Worm (Caenorhabditis elegans) whole organism, L2 larva: ENCODE measurements around the gene Y57A10C.8.

Experiments
- F13H6.1 ChIP-seq: sonication (generic microtip); optimal IDR thresholded peaks from 2 replicates; lab custom pipeline; 2016; ENCODE audit warnings: missing genetic modification characterization, missing compliant biosample characterization
- R02D3.7 ChIP-seq: fragments of 150-350 bp; optimal IDR thresholded peaks from 2 replicates; lab custom pipeline; 2014; ENCODE audit warnings: missing biosample characterization, missing genetic modification characterization
- ZK546.5 ChIP-seq: sonication (generic microtip); optimal IDR thresholded peaks from 2 replicates; lab custom pipeline; 2017; ENCODE audit warnings: missing biosample characterization, missing genetic modification characterization
- alr-1 ChIP-seq: fragments of 150-350 bp; optimal IDR thresholded peaks from 2 replicates; lab custom pipeline; 2014; ENCODE audit warnings: missing biosample characterization, missing genetic modification characterization
- ama-1 ChIP-seq: fragments of 150-350 bp; optimal IDR thresholded peaks from 2 replicates; lab custom pipeline; 2018; ENCODE audit warnings: inconsistent platforms
- blmp-1 ChIP-seq: sonication (generic microtip); optimal IDR thresholded peaks from 2 replicates; lab custom pipeline; 2017; ENCODE audit warnings: missing genetic modification characterization, mild to moderate bottlenecking, missing compliant biosample characterization, antibody characterized with exemption, moderate library complexity; ENCODE audit not compliant: insufficient read depth
- ceh-16 ChIP-seq: fragments of 150-350 bp; optimal IDR thresholded peaks from 2 replicates; lab custom pipeline; 2014; ENCODE audit warnings: missing biosample characterization, missing genetic modification characterization
- dmd-4 ChIP-seq: sonication (generic microtip); optimal IDR thresholded peaks from 2 replicates; lab custom pipeline; 2017; ENCODE audit warnings: missing biosample characterization, missing genetic modification characterization
- elt-1 ChIP-seq: fragments of 150-350 bp; optimal IDR thresholded peaks from 2 replicates; lab custom pipeline; 2014; ENCODE audit warnings: missing biosample characterization, missing genetic modification characterization
- elt-3 ChIP-seq: sonication (generic microtip); optimal IDR thresholded peaks from 2 replicates; lab custom pipeline; 2017; ENCODE audit warnings: missing biosample characterization, missing genetic modification characterization
- gmeb-1 ChIP-seq: fragments of 150-350 bp; optimal IDR thresholded peaks from 2 replicates; lab custom pipeline; 2014; ENCODE audit warnings: missing biosample characterization, missing genetic modification characterization
- lin-11 ChIP-seq: fragments of 150-350 bp; sonication (generic microtip); optimal IDR thresholded peaks from 2 replicates; lab custom pipeline; 2014; ENCODE audit warnings: missing biosample characterization, missing genetic modification characterization, inconsistent platforms, mixed read lengths
- mbf-1 ChIP-seq: sonication (generic microtip); optimal IDR thresholded peaks from 2 replicates; lab custom pipeline; 2017; ENCODE audit warnings: missing biosample characterization, missing genetic modification characterization
- mdl-1 ChIP-seq, 2 experiments: fragments of 150-350 bp in 1 of 2; sonication (generic microtip) in 1 of 2; optimal IDR thresholded peaks; 2 replicates each; lab custom pipeline; 2017; ENCODE audit warnings: missing biosample characterization in 2 of 2, missing genetic modification characterization in 2 of 2
- nhr-10 ChIP-seq: sonication (generic microtip); optimal IDR thresholded peaks from 2 replicates; lab custom pipeline; 2017; ENCODE audit warnings: missing biosample characterization, missing genetic modification characterization
- nhr-11 ChIP-seq: fragments of 150-350 bp; optimal IDR thresholded peaks from 2 replicates; lab custom pipeline; 2014; ENCODE audit warnings: missing biosample characterization, missing genetic modification characterization
- nhr-12 ChIP-seq: fragments of 150-350 bp; optimal IDR thresholded peaks from 2 replicates; lab custom pipeline; 2014; ENCODE audit warnings: missing biosample characterization, missing genetic modification characterization
- nhr-129 ChIP-seq: fragments of 150-350 bp; optimal IDR thresholded peaks from 2 replicates; lab custom pipeline; 2014; ENCODE audit warnings: missing biosample characterization, missing genetic modification characterization
- nhr-23 ChIP-seq: fragments of 150-350 bp; optimal IDR thresholded peaks from 2 replicates; lab custom pipeline; 2014; ENCODE audit warnings: missing biosample characterization, missing genetic modification reagents, missing genetic modification characterization
- nhr-25 ChIP-seq: fragments of 150-350 bp; sonication (generic microtip); optimal IDR thresholded peaks from 3 replicates; lab custom pipeline; 2014; ENCODE audit warnings: missing biosample characterization, missing genetic modification characterization
- nhr-6 ChIP-seq: fragments of 150-350 bp; optimal IDR thresholded peaks from 2 replicates; lab custom pipeline; 2014; ENCODE audit warnings: missing biosample characterization, missing genetic modification characterization
- peb-1 ChIP-seq: fragments of 150-350 bp; optimal IDR thresholded peaks from 2 replicates; lab custom pipeline; 2014; ENCODE audit warnings: missing biosample characterization, missing genetic modification characterization
- sem-4 ChIP-seq: fragments of 150-350 bp; optimal IDR thresholded peaks from 2 replicates; lab custom pipeline; 2014; ENCODE audit warnings: missing biosample characterization, missing genetic modification reagents, missing genetic modification characterization
- skn-1 ChIP-seq: sonication (generic microtip); optimal IDR thresholded peaks from 2 replicates; lab custom pipeline; 2017; ENCODE audit warnings: missing biosample characterization, missing genetic modification characterization
- sma-9 ChIP-seq, 2 experiments: fragments of 150-350 bp in 1 of 2; sonication (generic microtip) in 1 of 2; optimal IDR thresholded peaks; 2 replicates each; lab custom pipeline; 2014 to 2016; ENCODE audit warnings: missing genetic modification characterization in 2 of 2, mild to moderate bottlenecking in 1 of 2, missing biosample characterization in 1 of 2, missing compliant biosample characterization in 1 of 2, missing genetic modification reagents in 1 of 2, moderate library complexity in 1 of 2
- snpc-4 ChIP-seq: fragments of 150-350 bp; optimal IDR thresholded peaks from 2 replicates; lab custom pipeline; 2014; ENCODE audit warnings: missing biosample characterization, missing genetic modification characterization
- unc-39 ChIP-seq: fragments of 150-350 bp; optimal IDR thresholded peaks from 2 replicates; lab custom pipeline; 2014; ENCODE audit warnings: missing biosample characterization, missing genetic modification characterization
- unc-55 ChIP-seq: fragments of 150-350 bp; sonication (generic microtip); optimal IDR thresholded peaks from 3 replicates; lab custom pipeline; 2014; ENCODE audit warnings: missing biosample characterization, missing genetic modification reagents, missing genetic modification characterization
- unc-62 ChIP-seq: fragments of 150-350 bp; optimal IDR thresholded peaks from 2 replicates; lab custom pipeline; 2014; ENCODE audit warnings: missing biosample characterization, missing genetic modification reagents, missing genetic modification characterization
- zag-1 ChIP-seq: fragments of 150-350 bp; optimal IDR thresholded peaks from 2 replicates; lab custom pipeline; 2014; ENCODE audit warnings: missing biosample characterization, missing genetic modification characterization
- ztf-1 ChIP-seq: fragments of 200-800 bp; sonication (Bioruptor generic); conservative IDR thresholded peaks from 2 replicates; pipeline ENCODE4 v1.3.6; 2022; ENCODE audit warnings: missing genetic modification characterization, missing compliant biosample characterization
- ztf-4 ChIP-seq: fragments of 150-350 bp; optimal IDR thresholded peaks from 2 replicates; lab custom pipeline; 2014; ENCODE audit warnings: missing biosample characterization, missing genetic modification characterization

Gene Y57A10C.8

DNA sequence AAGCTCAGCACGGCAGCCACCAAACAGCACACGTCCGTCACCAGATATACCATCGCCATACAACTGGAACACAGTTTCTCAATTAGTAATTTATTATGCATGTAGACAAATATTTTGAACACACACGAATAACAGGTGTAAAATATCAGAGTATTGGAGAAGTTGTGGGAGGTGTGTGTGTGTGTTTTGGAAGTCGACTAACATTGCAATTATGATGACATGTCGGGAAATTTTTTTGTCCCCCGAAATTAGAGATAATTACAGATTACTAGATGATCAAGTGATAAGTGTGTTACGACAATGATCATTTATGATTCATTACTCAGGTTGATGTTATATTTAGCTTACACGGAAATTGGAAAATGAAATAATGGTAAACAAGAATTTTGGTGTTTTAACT is at the start of gene Y57A10C.8:
Gene Y57A10C.8, minus strand, starts transcription at position 101 of the 400 bp plus-strand sequence.
- TF ChIP-seq nhr-6 (tag; lab: Kevin White, UChicago) (no peak), lin-11 (tag; lab: Kevin White, UChicago) (no peak), mbf-1 (no peak), mdl-1 (tag; optimal IDR thresholded peaks at IDR 0.05; lab: Kevin White, UChicago) (no peak), ztf-4 (tag; lab: Kevin White, UChicago) (no peak), nhr-12 (no peak), unc-55 (GFP tag; lab: Kevin White, UChicago) (no peak), R02D3.7 (tag; lab: Kevin White, UChicago) (no peak), peb-1 (no peak), unc-39 (tag; lab: Kevin White, UChicago) (no peak), F13H6.1 (tag; lab: Kevin White, UChicago) (no peak), ZK546.5 (no peak), blmp-1 (tag; lab: Kevin White, UChicago) (no peak), alr-1 (no peak), sma-9 (GFP tag; optimal IDR thresholded peaks at IDR 0.05; lab: Kevin White, UChicago) (no peak), sma-9 (tag; optimal IDR thresholded peaks at IDR 0.05; lab: Kevin White, UChicago) (no peak)

DNA sequence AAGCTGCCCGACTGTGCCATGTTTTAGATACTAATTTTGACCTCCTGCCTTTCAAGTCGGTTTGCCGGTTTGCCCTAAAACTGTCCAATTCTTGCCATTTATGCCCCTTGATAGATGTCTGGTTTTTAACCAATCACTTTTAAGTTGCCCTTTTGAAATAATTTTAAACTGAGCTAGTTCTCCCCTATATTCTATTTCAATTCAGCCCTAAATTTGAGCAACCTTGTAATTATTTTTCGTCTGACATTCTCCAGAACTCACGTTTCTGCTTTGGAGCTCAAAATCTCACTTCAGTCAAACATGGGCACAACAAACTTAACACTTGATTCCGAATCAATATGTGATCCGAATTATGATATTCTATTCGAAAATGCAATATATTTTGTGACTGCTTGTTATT is 43.8 kb upstream of the Y57A10C.8 start, which contains the start of gene srg-17:
Gene srg-17, plus strand, starts transcription at position 301 of the 400 bp plus-strand sequence.
- no peak for TF ChIP-seq elt-1
- TF ChIP-seq ZK546.5, result no peak
- TF ChIP-seq, all 48 proteins: peak for 0

DNA sequence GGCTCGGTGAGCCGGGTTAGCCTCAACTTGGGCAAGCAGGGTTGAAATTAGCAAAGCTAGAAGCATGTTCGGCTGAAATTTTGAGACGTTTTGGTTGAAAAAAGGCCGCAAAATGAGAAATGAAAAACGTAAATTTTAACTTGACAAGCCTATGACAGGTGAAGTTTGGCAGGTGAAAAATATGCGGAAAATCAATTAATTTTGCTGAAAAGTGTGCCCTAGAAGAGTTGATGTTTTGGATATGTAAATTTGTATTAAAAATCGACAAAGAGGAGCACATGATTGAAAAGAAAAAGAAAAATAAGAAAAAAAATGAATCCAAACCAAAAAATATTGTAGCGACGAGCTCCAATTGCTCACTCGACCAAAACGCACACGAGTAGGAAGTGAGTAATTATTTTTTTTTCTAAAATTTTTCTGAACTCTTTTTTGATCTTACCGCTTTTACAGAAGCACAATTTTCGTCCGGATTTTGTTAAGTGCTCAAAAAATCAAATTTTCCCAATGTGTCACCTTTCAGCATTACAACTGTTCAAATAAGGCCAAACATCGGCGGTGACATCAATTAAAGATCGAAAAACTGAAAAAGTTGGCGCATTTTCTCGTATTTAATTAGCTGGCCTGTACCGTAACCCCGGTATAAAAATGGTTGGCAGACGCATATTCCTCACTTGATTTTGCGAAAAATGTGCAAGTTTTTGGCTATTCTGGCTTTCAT is 41.7 kb upstream of the Y57A10C.8 start, which contains the start of the genes F15A4.5 and phat-8:
Gene F15A4.5, minus strand, starts transcription at position 101 of the 718 bp plus-strand sequence.
Gene phat-8, plus strand, starts transcription at position 668 of the 718 bp plus-strand sequence.
- no peak for TF ChIP-seq elt-3 (tag; lab: Kevin White, UChicago)
- TF ChIP-seq F13H6.1 (tag; lab: Kevin White, UChicago), result no peak

DNA sequence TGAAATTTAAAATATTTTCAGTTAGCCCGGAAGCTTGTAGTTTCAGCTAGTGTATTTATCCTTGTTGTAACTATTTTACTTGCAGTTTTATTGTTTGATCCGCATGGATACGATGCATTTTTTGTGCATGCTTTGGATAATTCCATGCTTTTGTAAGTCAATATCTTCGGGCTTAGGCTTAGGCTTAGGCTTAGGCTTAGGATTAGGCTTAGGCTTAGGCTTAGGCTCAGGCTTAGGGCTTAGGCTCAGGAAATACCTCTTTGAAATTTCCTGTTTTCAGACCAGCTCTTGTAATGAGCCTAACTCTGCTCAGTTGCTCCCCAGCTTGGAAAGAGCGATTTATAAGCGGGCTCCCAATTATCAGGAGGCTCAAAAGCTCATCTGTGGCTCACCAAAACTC is 37.4 kb upstream of the Y57A10C.8 start, which contains the start of gene srg-16:
Gene srg-16, plus strand, starts transcription at position 87 of the 400 bp plus-strand sequence.
- TF ChIP-seq F13H6.1 (tag; lab: Kevin White, UChicago) (no peak), sem-4 (tag; lab: Kevin White, UChicago) (no peak), snpc-4 (tag; lab: Kevin White, UChicago) (no peak), ama-1 (lab: Kevin White, UChicago) (no peak), blmp-1 (tag; lab: Kevin White, UChicago) (no peak), sma-9 (GFP tag; optimal IDR thresholded peaks at IDR 0.05; lab: Kevin White, UChicago) (no peak), sma-9 (tag; optimal IDR thresholded peaks at IDR 0.05; lab: Kevin White, UChicago) (no peak), unc-39 (tag; lab: Kevin White, UChicago) (no peak), skn-1 (tag; lab: Kevin White, UChicago) (no peak), nhr-12 (no peak), gmeb-1 (tag; lab: Kevin White, UChicago) (no peak), dmd-4 (no peak), ztf-1 (GFP tag; lab: Robert Waterston, UW) (no peak), nhr-23 (tag; lab: Kevin White, UChicago) (no peak), nhr-11 (tag; lab: Kevin White, UChicago) (no peak), ztf-4 (tag; lab: Kevin White, UChicago) (no peak)

DNA sequence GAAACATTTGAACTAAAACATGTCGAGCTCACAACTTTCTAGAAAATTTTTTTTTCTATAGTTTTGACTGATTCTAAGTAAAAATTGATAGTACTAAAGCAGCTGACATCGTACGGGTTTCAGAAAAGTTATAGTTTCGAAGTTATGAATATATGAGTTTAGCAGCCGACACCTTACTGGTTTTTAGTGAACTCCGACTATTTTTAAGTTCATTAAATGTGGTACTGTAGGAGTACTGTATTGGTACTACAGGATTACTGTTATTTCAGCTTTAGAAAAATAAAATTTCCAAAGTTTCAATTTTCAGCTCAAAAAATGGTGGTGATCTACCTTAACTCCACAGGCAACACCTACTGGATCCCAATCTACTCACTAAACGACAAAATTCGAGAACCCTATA is 35.9 kb upstream of the Y57A10C.8 start, which contains the start of gene sre-37:
Gene sre-37, plus strand, starts transcription at position 301 of the 400 bp plus-strand sequence.
- no peak for TF ChIP-seq blmp-1 (tag; lab: Kevin White, UChicago)
- no peak for TF ChIP-seq nhr-25
- no peak for TF ChIP-seq unc-62 (GFP tag; lab: Kevin White, UChicago)
- TF ChIP-seq gmeb-1 (tag; lab: Kevin White, UChicago), result no peak
- TF ChIP-seq nhr-12, result no peak
- TF ChIP-seq nhr-129, result no peak
- no peak for TF ChIP-seq nhr-23 (tag; lab: Kevin White, UChicago)

DNA sequence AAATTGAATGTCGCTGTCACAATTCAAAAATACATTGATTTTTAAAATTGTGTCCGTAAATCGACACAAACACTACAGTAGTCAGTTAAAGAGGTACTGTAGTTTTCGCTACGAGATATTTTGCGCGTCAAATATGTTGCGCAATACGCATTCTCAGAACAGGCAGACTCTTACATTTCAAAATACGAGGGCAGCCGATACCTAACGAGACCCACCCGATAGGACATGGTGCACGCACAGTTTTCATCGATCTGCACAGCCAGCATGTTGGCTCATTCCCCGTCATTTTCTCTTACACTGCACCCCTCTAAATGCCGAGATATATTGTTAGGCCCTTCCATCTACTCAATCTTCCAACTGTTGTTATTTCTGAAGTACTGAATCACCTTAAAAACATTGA is 32.6 kb upstream of the Y57A10C.8 start, which contains the start of gene F15A4.2:
Gene F15A4.2, plus strand, starts transcription at position 301 of the 400 bp plus-strand sequence.
- TF ChIP-seq ceh-16 (no peak), sem-4 (tag; lab: Kevin White, UChicago) (no peak), blmp-1 (tag; lab: Kevin White, UChicago) (no peak), nhr-10 (tag; lab: Kevin White, UChicago) (no peak), F13H6.1 (tag; lab: Kevin White, UChicago) (no peak), zag-1 (tag; lab: Kevin White, UChicago) (no peak), mbf-1 (no peak)
